Worm (Caenorhabditis elegans): ENCODE results near the gene ZK1290.10.

The ZK1290.10 gene

DNA sequence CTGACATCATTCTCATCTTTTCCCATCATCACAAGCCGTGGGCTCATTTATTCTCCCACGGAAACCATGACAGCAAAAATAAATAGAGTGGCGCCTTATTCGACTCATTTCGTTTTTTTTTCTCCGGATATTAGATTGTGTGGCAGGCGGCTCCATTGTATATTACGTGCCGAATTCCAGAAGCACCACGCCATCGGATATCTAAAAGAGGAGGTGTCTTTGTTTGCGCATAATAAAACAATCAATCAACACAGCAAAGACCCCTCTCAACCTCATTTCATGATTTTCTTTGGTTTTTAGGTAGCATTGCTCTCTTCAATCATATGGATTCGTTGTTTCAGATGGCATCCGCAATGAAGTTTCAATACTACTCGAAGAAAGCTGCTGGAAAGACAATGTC lies 4.7 kb downstream of the ZK1290.10 start, which contains the start of gene tph-1:
TSS of gene tph-1 (plus strand) at position 301 of the 400 bp plus-strand sequence.
- TF ChIP-seq ref-1 (GFP tag; conservative IDR thresholded peaks at IDR 0.05) (no peak), cog-1 (tag; optimal IDR thresholded peaks at IDR 0.05) (no peak)

ce11 chrII:7548044-7548443 lies 5.7 kb downstream of the ZK1290.10 start, which contains the start of gene fbxa-224:
TSS of gene fbxa-224 (minus strand) at chrII:7548144.
- TF ChIP-seq ztf-23 (GFP tag; IDR thresholded peaks at IDR 0.05) (no peak), med-1 (GFP tag; optimal IDR thresholded peaks at IDR 0.05; ENCODE audit: insufficient read depth) (no peak), tab-1 (GFP tag; IDR thresholded peaks at IDR 0.05) (no peak), T22C8.4 (GFP tag; IDR thresholded peaks at IDR 0.05) (no peak), flt-1 (GFP tag; IDR thresholded peaks at IDR 0.05) (no peak), ztf-29 (GFP tag; IDR thresholded peaks at IDR 0.05) (no peak), cog-1 (tag; optimal IDR thresholded peaks at IDR 0.05) (no peak), ref-1 (GFP tag; conservative IDR thresholded peaks at IDR 0.05) (no peak)

DNA sequence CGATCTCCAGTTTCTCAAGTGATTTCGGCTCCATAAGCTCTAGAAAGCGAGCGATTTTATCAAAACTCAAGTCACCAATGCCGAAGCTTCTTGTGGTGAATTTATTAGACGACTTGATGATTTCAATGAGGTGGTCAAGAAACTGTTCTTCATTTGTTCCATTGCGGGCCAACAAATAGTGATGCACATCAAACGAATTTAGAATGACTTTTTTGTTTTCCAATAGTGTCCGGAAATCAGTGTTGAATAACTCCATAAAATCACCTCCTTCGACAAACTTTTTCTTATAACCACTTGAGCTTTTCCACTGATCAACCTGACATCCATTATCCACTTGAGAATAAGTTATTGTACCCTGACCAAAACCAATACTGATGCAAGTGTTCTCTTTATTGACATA lies 6.4 kb downstream of the ZK1290.10 start:
- TF ChIP-seq T22C8.4 (GFP tag; IDR thresholded peaks at IDR 0.05): no peak
- TF ChIP-seq ztf-23 (GFP tag; IDR thresholded peaks at IDR 0.05): no peak
- TF ChIP-seq ztf-29 (GFP tag; IDR thresholded peaks at IDR 0.05): no peak
- no peak for TF ChIP-seq med-1 (GFP tag; optimal IDR thresholded peaks at IDR 0.05; ENCODE audit: insufficient read depth)

DNA sequence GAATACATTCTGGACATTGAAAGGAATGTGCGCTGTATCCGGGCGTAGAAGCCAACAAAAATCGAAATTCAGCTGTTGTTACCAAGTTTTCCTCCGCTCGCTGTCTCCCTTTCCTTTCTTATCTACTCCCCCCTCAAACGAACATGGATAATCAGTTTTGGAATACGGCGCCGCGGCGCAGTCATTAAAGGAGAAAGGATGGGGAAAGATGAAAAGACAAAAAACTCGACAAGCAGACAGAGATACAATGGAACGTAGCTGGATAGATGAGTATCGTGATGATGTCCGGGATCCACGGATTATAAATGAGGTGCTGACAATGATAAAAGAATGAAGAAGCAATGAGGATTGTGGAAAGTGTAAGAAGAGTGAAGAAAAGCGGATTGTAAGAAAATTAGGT lies 8.3 kb downstream of the ZK1290.10 start:
- TF ChIP-seq ztf-29 (GFP tag; IDR thresholded peaks at IDR 0.05) (no peak), tab-1 (GFP tag; IDR thresholded peaks at IDR 0.05) (no peak), flt-1 (GFP tag; IDR thresholded peaks at IDR 0.05) (no peak), cog-1 (tag; optimal IDR thresholded peaks at IDR 0.05) (no peak), klf-2 (GFP tag; conservative IDR thresholded peaks at IDR 0.05) (no peak), ref-1 (GFP tag; conservative IDR thresholded peaks at IDR 0.05) (no peak), ztf-23 (GFP tag; IDR thresholded peaks at IDR 0.05) (no peak), med-1 (GFP tag; optimal IDR thresholded peaks at IDR 0.05; ENCODE audit: insufficient read depth) (no peak), T22C8.4 (GFP tag; IDR thresholded peaks at IDR 0.05) (no peak)

DNA sequence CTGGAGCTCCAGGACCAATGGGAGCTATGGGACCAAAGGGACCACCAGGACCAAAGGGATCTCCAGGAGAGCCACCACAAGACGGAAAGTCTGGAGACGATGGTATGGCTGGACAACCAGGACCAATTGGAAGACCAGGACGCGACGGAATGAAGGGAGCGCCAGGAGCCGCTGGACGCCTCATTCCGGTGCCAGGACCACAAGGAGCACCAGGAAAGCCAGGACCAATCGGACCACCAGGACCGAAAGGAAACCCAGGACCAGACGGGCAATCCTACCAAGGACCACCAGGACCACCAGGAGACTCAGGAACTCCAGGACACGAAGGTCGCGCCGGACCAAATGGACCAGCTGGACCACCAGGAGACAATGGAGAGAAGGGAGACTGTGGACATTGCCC lies 8.9 kb downstream of the ZK1290.10 start:
- TF ChIP-seq med-1 (GFP tag; optimal IDR thresholded peaks at IDR 0.05; ENCODE audit: insufficient read depth): no peak

- TF ChIP-seq tab-1 (GFP tag; IDR thresholded peaks at IDR 0.05) (no peak), cog-1 (tag; optimal IDR thresholded peaks at IDR 0.05) (no peak), med-1 (GFP tag; optimal IDR thresholded peaks at IDR 0.05; ENCODE audit: insufficient read depth) (no peak), ref-1 (GFP tag; conservative IDR thresholded peaks at IDR 0.05) (no peak), ztf-29 (GFP tag; IDR thresholded peaks at IDR 0.05) (no peak), klf-2 (GFP tag; conservative IDR thresholded peaks at IDR 0.05) (no peak), ztf-23 (GFP tag; IDR thresholded peaks at IDR 0.05) (no peak), T22C8.4 (GFP tag; IDR thresholded peaks at IDR 0.05) (no peak), flt-1 (GFP tag; IDR thresholded peaks at IDR 0.05) (no peak)
Observed at ce11 chrII:7543808-7544207, 9.9 kb downstream of the ZK1290.10 start, which contains the start of gene rol-8. TSS of gene rol-8 (plus strand) at chrII:7544108.

DNA sequence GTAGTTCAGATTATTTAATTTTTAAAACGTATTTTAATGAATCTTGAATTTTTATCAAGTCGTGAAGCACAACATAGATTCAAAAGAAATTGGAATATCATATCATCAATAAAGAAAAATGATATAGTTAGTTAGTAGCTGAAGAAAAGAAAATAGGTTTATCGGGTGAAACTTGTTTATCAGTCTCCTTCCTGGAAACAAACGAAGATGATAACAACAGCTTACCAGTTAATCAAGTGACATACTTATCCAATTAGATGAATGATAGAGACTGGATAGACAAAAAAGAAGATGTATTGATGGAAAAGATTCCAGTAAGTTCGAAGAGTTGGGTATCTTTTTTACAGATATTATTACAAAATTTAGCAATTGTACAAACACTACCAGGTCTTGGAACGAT lies 10.8 kb downstream of the ZK1290.10 start:
- no peak for TF ChIP-seq tab-1 (GFP tag; IDR thresholded peaks at IDR 0.05)
- no peak for TF ChIP-seq med-1 (GFP tag; optimal IDR thresholded peaks at IDR 0.05; ENCODE audit: insufficient read depth)
- TF ChIP-seq cog-1 (tag; optimal IDR thresholded peaks at IDR 0.05): no peak
- no peak for TF ChIP-seq ztf-23 (GFP tag; IDR thresholded peaks at IDR 0.05)
- TF ChIP-seq ztf-29 (GFP tag; IDR thresholded peaks at IDR 0.05): no peak
- TF ChIP-seq T22C8.4 (GFP tag; IDR thresholded peaks at IDR 0.05): no peak
- no peak for TF ChIP-seq ref-1 (GFP tag; conservative IDR thresholded peaks at IDR 0.05)
- TF ChIP-seq klf-2 (GFP tag; conservative IDR thresholded peaks at IDR 0.05): no peak
- no peak for TF ChIP-seq flt-1 (GFP tag; IDR thresholded peaks at IDR 0.05)

- TF ChIP-seq flt-1 (GFP tag; IDR thresholded peaks at IDR 0.05) (no peak), ztf-29 (GFP tag; IDR thresholded peaks at IDR 0.05) (no peak), ztf-23 (GFP tag; IDR thresholded peaks at IDR 0.05) (no peak), cog-1 (tag; optimal IDR thresholded peaks at IDR 0.05) (no peak), klf-2 (GFP tag; conservative IDR thresholded peaks at IDR 0.05) (no peak), med-1 (GFP tag; optimal IDR thresholded peaks at IDR 0.05; ENCODE audit: insufficient read depth) (no peak), ref-1 (GFP tag; conservative IDR thresholded peaks at IDR 0.05) (no peak), tab-1 (GFP tag; IDR thresholded peaks at IDR 0.05) (no peak), T22C8.4 (GFP tag; IDR thresholded peaks at IDR 0.05) (no peak)
Observed at ce11 chrII:7537603-7538230, 16.0 kb downstream of the ZK1290.10 start, which contains the start of gene nfi-1. TSS of gene nfi-1 (plus strand) at chrII:7538180.

DNA sequence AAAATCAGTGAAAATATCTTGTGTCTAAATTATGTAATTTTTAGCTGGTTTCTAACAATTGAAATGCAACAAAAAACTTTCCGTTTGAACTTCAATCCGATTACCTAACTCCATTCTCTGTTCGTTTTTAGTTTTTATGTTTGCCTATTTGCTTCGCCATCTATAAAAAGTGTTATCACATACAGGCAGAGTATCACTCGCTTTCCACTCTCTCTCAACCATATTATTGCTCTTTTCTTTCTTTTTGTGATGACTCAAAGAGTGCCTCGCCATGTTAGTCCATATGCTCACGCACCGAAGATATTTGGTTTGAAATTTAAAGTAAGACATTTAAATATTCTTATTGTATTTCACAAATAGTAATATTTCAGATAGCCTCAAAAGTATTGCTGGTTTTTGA lies 18.8 kb downstream of the ZK1290.10 start, which contains the start of gene ZK1290.13:
TSS of gene ZK1290.13 (plus strand) at position 73 of the 400 bp plus-strand sequence.
- TF ChIP-seq flt-1 (GFP tag; IDR thresholded peaks at IDR 0.05): no peak
- TF ChIP-seq tab-1 (GFP tag; IDR thresholded peaks at IDR 0.05): no peak
- TF ChIP-seq ztf-29 (GFP tag; IDR thresholded peaks at IDR 0.05): no peak
- no peak for TF ChIP-seq med-1 (GFP tag; optimal IDR thresholded peaks at IDR 0.05; ENCODE audit: insufficient read depth)
- no peak for TF ChIP-seq T22C8.4 (GFP tag; IDR thresholded peaks at IDR 0.05)
- TF ChIP-seq klf-2 (GFP tag; conservative IDR thresholded peaks at IDR 0.05): no peak
- TF ChIP-seq cog-1 (tag; optimal IDR thresholded peaks at IDR 0.05): no peak
- TF ChIP-seq ref-1 (GFP tag; conservative IDR thresholded peaks at IDR 0.05): no peak
- no peak for TF ChIP-seq ztf-23 (GFP tag; IDR thresholded peaks at IDR 0.05)

ce11 chrII:7534369-7534768 lies 19.3 kb downstream of the ZK1290.10 start, which contains the start of gene wrt-10:
TSS of gene wrt-10 (minus strand) at chrII:7534563.
- TF ChIP-seq tab-1 (GFP tag; IDR thresholded peaks at IDR 0.05) (no peak), flt-1 (GFP tag; IDR thresholded peaks at IDR 0.05) (no peak), cog-1 (tag; optimal IDR thresholded peaks at IDR 0.05) (no peak), med-1 (GFP tag; optimal IDR thresholded peaks at IDR 0.05; ENCODE audit: insufficient read depth) (no peak), ztf-23 (GFP tag; IDR thresholded peaks at IDR 0.05) (no peak), T22C8.4 (GFP tag; IDR thresholded peaks at IDR 0.05) (no peak), ztf-29 (GFP tag; IDR thresholded peaks at IDR 0.05) (no peak), ref-1 (GFP tag; conservative IDR thresholded peaks at IDR 0.05) (no peak), klf-2 (GFP tag; conservative IDR thresholded peaks at IDR 0.05) (no peak)
